Worm (Caenorhabditis elegans): ENCODE data around the gene npp-16.

Gene npp-16

DNA sequence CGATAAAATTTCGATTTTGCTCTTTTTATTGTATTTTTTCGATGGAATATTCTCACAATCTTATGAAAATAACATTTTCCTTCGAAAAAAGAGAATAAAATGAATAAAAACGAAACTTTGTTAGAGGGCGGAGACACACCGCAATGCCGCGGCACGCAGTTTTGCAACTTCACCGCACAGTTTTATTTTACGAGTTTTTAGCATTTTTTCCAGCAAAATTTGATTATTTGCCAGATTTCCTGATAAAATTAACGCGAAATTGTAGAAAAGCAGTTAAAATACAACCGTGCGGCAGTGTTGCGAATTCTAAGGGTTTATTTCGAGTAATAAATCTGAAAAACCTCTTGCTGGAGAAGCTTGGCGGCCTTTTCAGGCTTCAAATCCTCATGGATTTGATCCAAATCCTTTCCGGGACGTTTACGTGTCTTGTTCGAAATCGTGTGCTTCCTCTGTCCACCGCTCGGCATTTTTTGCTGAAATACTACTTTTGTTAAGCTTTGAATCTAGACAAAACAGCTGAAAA is 2.6 kb downstream of the npp-16 start, which contains the start of gene znf-593 (continued):
- peak; percentile 38 for TF ChIP-seq snpc-1.1 (tag; optimal IDR thresholded peaks at IDR 0.05; ENCODE audit: insufficient read depth)
- peak; percentile 9 for TF ChIP-seq ama-1 (optimal IDR thresholded peaks at IDR 0.05)
- TF ChIP-seq ama-1 (GFP tag; optimal IDR thresholded peaks at IDR 0.05), result no peak
- TF ChIP-seq xnd-1 (tag; optimal IDR thresholded peaks at IDR 0.05), result no peak
- TF ChIP-seq ekl-4 (GFP tag; IDR thresholded peaks at IDR 0.05), result 0 out of 2 replicates have a peak, but pooled peaks have one; percentile 12
- peak in 1 of 3 experiments; percentile 26 for TF ChIP-seq lin-35 (GFP tag; optimal IDR thresholded peaks at IDR 0.05)
- no peak for TF ChIP-seq F55B11.4 (tag; optimal IDR thresholded peaks at IDR 0.05; ENCODE audit: borderline replicate concordance, insufficient read depth)

DNA sequence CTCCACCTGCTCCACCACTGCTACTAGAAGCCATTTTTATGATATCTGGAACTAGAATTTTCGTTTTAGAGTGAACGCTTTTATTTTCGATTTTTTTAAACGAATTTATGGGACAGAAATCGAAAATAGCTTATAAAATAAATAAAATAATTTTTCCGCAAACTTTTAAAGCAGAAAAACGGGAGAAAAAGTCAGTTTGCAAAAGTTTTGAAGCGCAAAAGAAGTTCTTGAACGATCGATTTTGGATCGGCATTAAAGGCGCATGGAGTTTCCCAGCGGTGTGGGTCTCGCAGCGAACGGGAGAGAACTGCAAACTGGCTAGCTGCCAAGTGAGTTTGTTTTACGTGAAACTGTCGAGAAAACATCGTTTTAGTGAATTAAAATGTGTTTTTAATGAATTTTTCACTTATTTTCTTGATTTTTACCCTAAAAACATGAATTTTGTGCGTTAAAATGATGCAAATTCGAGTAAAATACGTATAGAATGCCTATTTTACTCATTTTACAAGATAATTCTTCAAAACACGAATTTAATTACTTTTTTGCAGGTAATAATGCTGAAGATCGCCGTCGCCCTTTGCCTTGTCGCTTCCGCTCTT is 4.6 kb downstream of the npp-16 start, which contains the start of the genes ccf-1 and trap-4:
Gene ccf-1, minus strand, starts transcription at position 51 of the 599 bp plus-strand sequence.
Gene trap-4, plus strand, starts transcription at position 549 of the 599 bp plus-strand sequence.
- TF ChIP-seq hlh-26 (GFP tag; conservative IDR thresholded peaks at IDR 0.05) (no peak), rcor-1 (GFP tag; IDR thresholded peaks at IDR 0.05) (no peak), xnd-1 (tag; optimal IDR thresholded peaks at IDR 0.05) (no peak), Y53G8AR.9 (GFP tag; conservative IDR thresholded peaks at IDR 0.05) (0 out of 2 replicates have a peak, but pooled peaks have one; percentile 27), chd-7 (tag; optimal IDR thresholded peaks at IDR 0.05) (no peak), lin-40 (tag; optimal IDR thresholded peaks at IDR 0.05) (peak; percentile 26), aptf-2 (GFP tag; conservative IDR thresholded peaks at IDR 0.05) (no peak), somi-1 (GFP tag; optimal IDR thresholded peaks at IDR 0.05) (no peak), ama-1 (optimal IDR thresholded peaks at IDR 0.05) (no peak), ama-1 (GFP tag; optimal IDR thresholded peaks at IDR 0.05) (no peak), egl-44 (GFP tag; IDR thresholded peaks at IDR 0.05) (no peak), tbx-9 (tag; optimal IDR thresholded peaks at IDR 0.05; ENCODE audit: borderline replicate concordance) (no peak), ztf-25 (GFP tag; IDR thresholded peaks at IDR 0.05) (no peak), let-526 (GFP tag; IDR thresholded peaks at IDR 0.05) (no peak), Y53F4B.3 (GFP tag; IDR thresholded peaks at IDR 0.05) (no peak), ceh-58 (GFP tag; IDR thresholded peaks at IDR 0.05) (no peak), ekl-4 (GFP tag; IDR thresholded peaks at IDR 0.05) (0 out of 2 replicates have a peak, but pooled peaks have one; percentile 1), ceh-40 (GFP tag; IDR thresholded peaks at IDR 0.05) (no peak), Y56A3A.18 (GFP tag; IDR thresholded peaks at IDR 0.05) (no peak), ztf-26 (tag; optimal IDR thresholded peaks at IDR 0.05) (no peak), dox-1 (GFP tag; IDR thresholded peaks at IDR 0.05) (peak; percentile 48; the same call in 1 of the 2 replicates), mes-4 (tag; optimal IDR thresholded peaks at IDR 0.05) (no peak), bed-1 (GFP tag; IDR thresholded peaks at IDR 0.05) (no peak), lir-1 (GFP tag; conservative IDR thresholded peaks at IDR 0.05) (0 out of 2 replicates have a peak, but pooled peaks have one; percentile 5), lin-26 (GFP tag; IDR thresholded peaks at IDR 0.05) (no peak), nhr-80 (tag; optimal IDR thresholded peaks at IDR 0.05) (peak; percentile 13), mcd-1 (GFP tag; IDR thresholded peaks at IDR 0.05) (peak; percentile 35; the same call in 1 of the 2 replicates), cebp-1 (GFP tag; IDR thresholded peaks at IDR 0.05) (no peak), cebp-1 (tag; optimal IDR thresholded peaks at IDR 0.05) (peak; percentile 24), sptf-2 (GFP tag; optimal IDR thresholded peaks at IDR 0.05) (no peak), let-607 (tag; optimal IDR thresholded peaks at IDR 0.05) (peak; percentile 99), pha-4 (tag; optimal IDR thresholded peaks at IDR 0.05) (peak; percentile 20), hrde-1 (tag; optimal IDR thresholded peaks at IDR 0.05; ENCODE audit: borderline replicate concordance) (no peak), D2030.7 (GFP tag; IDR thresholded peaks at IDR 0.05) (no peak), Y95B8A.8 (GFP tag; IDR thresholded peaks at IDR 0.05) (no peak), F33H1.4 (GFP tag; IDR thresholded peaks at IDR 0.05) (peak; percentile 85), snpc-1.3 (tag; optimal IDR thresholded peaks at IDR 0.05; ENCODE audit: insufficient read depth) (no peak), rec-8 (tag; optimal IDR thresholded peaks at IDR 0.05) (no peak), snpc-3.4 (tag; optimal IDR thresholded peaks at IDR 0.05) (peak; percentile 5), madf-10 (tag; optimal IDR thresholded peaks at IDR 0.05) (no peak), madf-6 (GFP tag; IDR thresholded peaks at IDR 0.05) (peak; percentile 58)

Data from whole organism, young adult.